Worm (Caenorhabditis elegans): Measurements from ENCODE around the gene fbl-1.

DNA sequence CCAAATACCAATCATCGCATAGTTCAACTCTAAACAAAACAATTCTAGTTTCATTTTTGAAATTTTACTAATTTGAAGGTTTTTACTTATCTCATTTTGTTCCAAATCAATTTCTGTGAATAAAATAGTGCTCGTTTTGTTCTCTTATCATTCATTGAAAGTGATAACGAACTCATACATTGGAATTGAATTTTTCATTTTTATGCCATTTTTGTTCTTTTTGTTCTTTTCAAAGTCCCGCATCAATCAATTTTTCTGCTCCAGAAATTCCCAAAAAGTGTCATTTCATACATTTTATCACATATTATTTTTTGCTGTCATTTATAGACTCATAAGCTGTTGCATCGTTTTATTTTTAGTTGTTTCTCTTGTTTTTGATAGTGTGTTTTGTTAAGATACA is 3.1 kb upstream of the fbl-1 start:
- TF ChIP-seq tbx-11 (GFP tag; IDR thresholded peaks at IDR 0.05) (no peak), flt-1 (GFP tag; IDR thresholded peaks at IDR 0.05) (no peak), aly-1 (tag; optimal IDR thresholded peaks at IDR 0.05) (no peak), tbx-37 (GFP tag; conservative IDR thresholded peaks at IDR 0.05) (no peak)

All from whole organism, early embryonic.